Worm (Caenorhabditis elegans): ENCODE results near the gene C40A11.7.

C40A11.7 gene

ce11 chrII:2177735-2178134, 27.4 kb upstream of the C40A11.7 start:
- no peak for TF ChIP-seq ceh-9 (tag; optimal IDR thresholded peaks at IDR 0.05)
- no peak for TF ChIP-seq pha-4 (tag; optimal IDR thresholded peaks at IDR 0.05)

ce11 chrII:2176688-2177087, 26.3 kb upstream of the C40A11.7 start, which contains the start of gene gba-1:
Gene gba-1, plus strand, starts transcription at chrII:2176741.
- TF ChIP-seq elt-2 (tag; optimal IDR thresholded peaks at IDR 0.05) (peak; percentile 79), pqm-1 (tag; optimal IDR thresholded peaks at IDR 0.05) (peak; percentile 57), tbx-2 (tag; optimal IDR thresholded peaks at IDR 0.05) (no peak), pha-4 (tag; optimal IDR thresholded peaks at IDR 0.05) (peak; percentile 19)

ce11 chrII:2175367-2175766, 25.0 kb upstream of the C40A11.7 start, which contains the start of gene C33C12.7:
Gene C33C12.7, minus strand, starts transcription at chrII:2175467.
- TF ChIP-seq nhr-12 (tag; optimal IDR thresholded peaks at IDR 0.05) (no peak), nhr-23 (tag; optimal IDR thresholded peaks at IDR 0.05) (no peak), zag-1 (tag; optimal IDR thresholded peaks at IDR 0.05) (no peak), tbx-2 (tag; optimal IDR thresholded peaks at IDR 0.05) (no peak), daf-12 (tag; optimal IDR thresholded peaks at IDR 0.05) (no peak), elt-3 (tag; optimal IDR thresholded peaks at IDR 0.05) (no peak), elt-2 (tag; optimal IDR thresholded peaks at IDR 0.05) (no peak), ceh-16 (tag; optimal IDR thresholded peaks at IDR 0.05) (no peak), nfya-1 (tag; optimal IDR thresholded peaks at IDR 0.05; ENCODE audit: insufficient read depth) (no peak), aly-2 (tag; optimal IDR thresholded peaks at IDR 0.05) (no peak), lin-39 (tag; optimal IDR thresholded peaks at IDR 0.05) (no peak), mml-1 (tag; optimal IDR thresholded peaks at IDR 0.05) (no peak), skn-1 (tag; optimal IDR thresholded peaks at IDR 0.05) (no peak), egl-27 (tag; optimal IDR thresholded peaks at IDR 0.05) (no peak), elt-1 (tag; optimal IDR thresholded peaks at IDR 0.05) (no peak)

- no peak for TF ChIP-seq nhr-67 (tag; optimal IDR thresholded peaks at IDR 0.05)
- TF ChIP-seq jun-1 (tag; optimal IDR thresholded peaks at IDR 0.05) = no peak
- no peak for TF ChIP-seq fos-1 (tag; optimal IDR thresholded peaks at IDR 0.05)
- no peak for TF ChIP-seq pqm-1 (tag; optimal IDR thresholded peaks at IDR 0.05)
- TF ChIP-seq ama-1 (optimal IDR thresholded peaks at IDR 0.05) = no peak
- no peak for TF ChIP-seq nhr-28 (tag; optimal IDR thresholded peaks at IDR 0.05)
- TF ChIP-seq lin-15B (tag; optimal IDR thresholded peaks at IDR 0.05) = no peak
- no peak for TF ChIP-seq unc-39 (tag; optimal IDR thresholded peaks at IDR 0.05)
- TF ChIP-seq nhr-76 (tag; optimal IDR thresholded peaks at IDR 0.05) = no peak
- no peak for TF ChIP-seq sea-2 (GFP tag; optimal IDR thresholded peaks at IDR 0.05)
- TF ChIP-seq ceh-28 (tag; optimal IDR thresholded peaks at IDR 0.05) = no peak
- no peak for TF ChIP-seq skn-1 (tag; optimal IDR thresholded peaks at IDR 0.05)
- no peak for TF ChIP-seq elt-1 (tag; optimal IDR thresholded peaks at IDR 0.05)
- TF ChIP-seq eor-1 (tag; optimal IDR thresholded peaks at IDR 0.05) = no peak
- no peak for TF ChIP-seq nfya-1 (tag; optimal IDR thresholded peaks at IDR 0.05; ENCODE audit: insufficient read depth)
- no peak for TF ChIP-seq ZK546.5 (tag; optimal IDR thresholded peaks at IDR 0.05)
- no peak for TF ChIP-seq egl-5 (tag; optimal IDR thresholded peaks at IDR 0.05)
- no peak for TF ChIP-seq ceh-9 (tag; optimal IDR thresholded peaks at IDR 0.05)
Observed at ce11 chrII:2170085-2170484, 19.7 kb upstream of the C40A11.7 start, which contains the start of gene C33C12.12. Gene C33C12.12, minus strand, starts transcription at chrII:2170185.

- TF ChIP-seq ZK546.5 (tag; optimal IDR thresholded peaks at IDR 0.05) (no peak), elt-3 (tag; optimal IDR thresholded peaks at IDR 0.05) (no peak), hmg-11 (tag; optimal IDR thresholded peaks at IDR 0.05) (no peak), fkh-2 (tag; optimal IDR thresholded peaks at IDR 0.05) (no peak), nhr-23 (tag; optimal IDR thresholded peaks at IDR 0.05) (no peak), nhr-67 (tag; optimal IDR thresholded peaks at IDR 0.05) (no peak), nhr-76 (tag; optimal IDR thresholded peaks at IDR 0.05) (no peak), nhr-12 (tag; optimal IDR thresholded peaks at IDR 0.05) (no peak), fkh-10 (GFP tag; optimal IDR thresholded peaks at IDR 0.05) (no peak), egl-5 (tag; optimal IDR thresholded peaks at IDR 0.05) (no peak), skn-1 (tag; optimal IDR thresholded peaks at IDR 0.05) (no peak)
Observed at ce11 chrII:2168374-2168773, 18.0 kb upstream of the C40A11.7 start, which contains the start of gene fbxb-38. Gene fbxb-38, minus strand, starts transcription at chrII:2168763.

Data from whole organism, L3 larva.